Worm (Caenorhabditis elegans) whole organism, L1 larva: Measurements from ENCODE around the gene laf-1.

Source experiments
- aha-1 ChIP-seq: fragments of 150-350 bp; optimal IDR thresholded peaks from 2 replicates; lab custom pipeline; 2014; ENCODE audit warnings: missing biosample characterization, missing genetic modification characterization
- efl-1 ChIP-seq, 4 experiments: fragments of 150-350 bp; optimal IDR thresholded peaks in 3 of 4; peaks in 1 of 4; 1 replicate in 1 of 4; 2 replicates in 3 of 4; lab custom pipeline; 2014; ENCODE audit warnings: missing biosample characterization in 2 of 4, missing genetic modification characterization in 2 of 4, missing genetic modification reagents in 2 of 4
- fos-1 ChIP-seq: fragments of 150-350 bp; optimal IDR thresholded peaks from 2 replicates; lab custom pipeline; 2014; ENCODE audit warnings: missing biosample characterization, missing genetic modification characterization
- jun-1 ChIP-seq: fragments of 150-350 bp; optimal IDR thresholded peaks from 2 replicates; lab custom pipeline; 2014; ENCODE audit warnings: missing biosample characterization, missing genetic modification reagents, missing genetic modification characterization
- lin-13 ChIP-seq: fragments of 150-350 bp; optimal IDR thresholded peaks from 2 replicates; lab custom pipeline; 2014; ENCODE audit warnings: missing biosample characterization, missing genetic modification reagents, missing genetic modification characterization
- nhr-11 ChIP-seq: fragments of 150-350 bp; optimal IDR thresholded peaks from 2 replicates; lab custom pipeline; 2014; ENCODE audit warnings: missing biosample characterization, missing genetic modification characterization
- nhr-76 ChIP-seq: sonication (generic microtip); optimal IDR thresholded peaks from 2 replicates; lab custom pipeline; 2017; ENCODE audit warnings: missing biosample characterization, missing genetic modification characterization
- unc-62 ChIP-seq: fragments of 150-350 bp; optimal IDR thresholded peaks from 2 replicates; lab custom pipeline; 2014; ENCODE audit warnings: missing biosample characterization, missing genetic modification reagents, missing genetic modification characterization

ce11 chrIII:2816205-2816923, 37.5 kb upstream of the laf-1 start:
- TF ChIP-seq fos-1 (tag; lab: Kevin White, UChicago) (no peak), efl-1 (optimal IDR thresholded peaks at IDR 0.05; lab: Kevin White, UChicago) (peak in 1 of 2 experiments; percentile 11), efl-1 (GFP tag; optimal IDR thresholded peaks at IDR 0.05 in 1 of 2; lab: Kevin White, UChicago) (peak in 1 of 2 experiments; percentile 88), jun-1 (tag; lab: Kevin White, UChicago) (no peak), nhr-76 (tag; lab: Kevin White, UChicago) (no peak), aha-1 (tag; lab: Kevin White, UChicago) (no peak), nhr-11 (tag; lab: Kevin White, UChicago) (no peak), lin-13 (GFP tag; lab: Kevin White, UChicago) (no peak), unc-62 (GFP tag; lab: Kevin White, UChicago) (no peak)
